Worm (Caenorhabditis elegans) whole organism, L3 larva: ENCODE data around the gene C43D7.7.

Experiments used
- R02D3.7 ChIP-seq: fragments of 150-350 bp; optimal IDR thresholded peaks from 2 replicates; lab custom pipeline; 2014; ENCODE audit warnings: missing biosample characterization, missing genetic modification characterization
- aly-2 ChIP-seq: fragments of 150-350 bp; optimal IDR thresholded peaks from 2 replicates; lab custom pipeline; 2014; ENCODE audit warnings: missing biosample characterization, missing genetic modification characterization
- ama-1 ChIP-seq: fragments of 150-350 bp; optimal IDR thresholded peaks from 2 replicates; lab custom pipeline; 2018
- ceh-28 ChIP-seq: fragments of 150-350 bp; optimal IDR thresholded peaks from 2 replicates; lab custom pipeline; 2014; ENCODE audit warnings: missing biosample characterization, missing genetic modification reagents, missing genetic modification characterization
- ceh-82 ChIP-seq: fragments of 150-350 bp; optimal IDR thresholded peaks from 2 replicates; lab custom pipeline; 2014; ENCODE audit warnings: missing biosample characterization, missing genetic modification characterization
- daf-12 ChIP-seq: fragments of 150-350 bp; optimal IDR thresholded peaks from 2 replicates; lab custom pipeline; 2014; ENCODE audit warnings: missing biosample characterization, missing genetic modification reagents, missing genetic modification characterization
- egl-27 ChIP-seq: sonication (generic microtip); optimal IDR thresholded peaks from 4 replicates; lab custom pipeline; 2017; ENCODE audit warnings: missing biosample characterization, missing genetic modification reagents, missing genetic modification characterization
- egl-5 ChIP-seq: fragments of 150-350 bp; optimal IDR thresholded peaks from 2 replicates; lab custom pipeline; 2017; ENCODE audit warnings: missing biosample characterization, missing genetic modification reagents, missing genetic modification characterization, inconsistent platforms
- elt-1 ChIP-seq: fragments of 150-350 bp; optimal IDR thresholded peaks from 2 replicates; lab custom pipeline; 2014; ENCODE audit warnings: missing biosample characterization, missing genetic modification characterization
- elt-2 ChIP-seq: sonication (generic microtip); optimal IDR thresholded peaks from 2 replicates; lab custom pipeline; 2016; ENCODE audit warnings: missing genetic modification reagents, mild to moderate bottlenecking, missing genetic modification characterization, missing compliant biosample characterization
- elt-3 ChIP-seq, 3 experiments: fragments of 150-350 bp in 1 of 3; sonication (generic microtip) in 2 of 3; optimal IDR thresholded peaks; 2 replicates in 2 of 3; 4 replicates in 1 of 3; lab custom pipeline; 2014 to 2017; ENCODE audit warnings: missing biosample characterization in 3 of 3, missing genetic modification characterization in 3 of 3
- eor-1 ChIP-seq, 2 experiments: fragments of 150-350 bp; optimal IDR thresholded peaks; 2 replicates each; lab custom pipeline; 2014 to 2018; ENCODE audit warnings: missing biosample characterization in 2 of 2, missing genetic modification characterization in 2 of 2
- fkh-10 ChIP-seq: sonication (generic microtip); optimal IDR thresholded peaks from 2 replicates; lab custom pipeline; 2017; ENCODE audit warnings: missing biosample characterization, missing genetic modification reagents, missing genetic modification characterization
- fos-1 ChIP-seq: fragments of 150-350 bp; optimal IDR thresholded peaks from 2 replicates; lab custom pipeline; 2014; ENCODE audit warnings: missing biosample characterization, missing genetic modification characterization
- lin-15B ChIP-seq: fragments of 150-350 bp; optimal IDR thresholded peaks from 2 replicates; lab custom pipeline; 2014; ENCODE audit warnings: missing biosample characterization, missing genetic modification characterization
- lin-39 ChIP-seq: fragments of 150-350 bp; optimal IDR thresholded peaks from 2 replicates; lab custom pipeline; 2018; ENCODE audit warnings: missing biosample characterization, missing genetic modification reagents, missing genetic modification characterization
- mdl-1 ChIP-seq: fragments of 150-350 bp; optimal IDR thresholded peaks from 2 replicates; lab custom pipeline; 2014; ENCODE audit warnings: missing biosample characterization, missing genetic modification characterization
- mml-1 ChIP-seq: fragments of 150-350 bp; sonication (generic microtip); optimal IDR thresholded peaks from 3 replicates; lab custom pipeline; 2014; ENCODE audit warnings: missing biosample characterization, missing genetic modification characterization
- nhr-11 ChIP-seq: fragments of 150-350 bp; optimal IDR thresholded peaks from 2 replicates; lab custom pipeline; 2014; ENCODE audit warnings: missing biosample characterization, missing genetic modification characterization
- nhr-12 ChIP-seq: fragments of 150-350 bp; optimal IDR thresholded peaks from 2 replicates; lab custom pipeline; 2014; ENCODE audit warnings: missing biosample characterization, missing genetic modification characterization
- nhr-237 ChIP-seq: fragments of 150-350 bp; optimal IDR thresholded peaks from 2 replicates; lab custom pipeline; 2014; ENCODE audit warnings: missing biosample characterization, missing genetic modification characterization
- nhr-25 ChIP-seq: sonication (generic microtip); optimal IDR thresholded peaks from 2 replicates; lab custom pipeline; 2017; ENCODE audit warnings: missing biosample characterization, missing genetic modification characterization
- nhr-76 ChIP-seq: fragments of 150-350 bp; sonication (generic microtip); optimal IDR thresholded peaks from 5 replicates; lab custom pipeline; 2014; ENCODE audit warnings: missing biosample characterization, missing genetic modification characterization
- nhr-77 ChIP-seq: fragments of 150-350 bp; optimal IDR thresholded peaks from 2 replicates; lab custom pipeline; 2014; ENCODE audit warnings: missing biosample characterization, missing genetic modification characterization
- pha-4 ChIP-seq: fragments of 150-350 bp; optimal IDR thresholded peaks from 2 replicates; lab custom pipeline; 2014; ENCODE audit warnings: missing biosample characterization, missing genetic modification reagents, missing genetic modification characterization
- pqm-1 ChIP-seq: fragments of 150-350 bp; optimal IDR thresholded peaks from 2 replicates; lab custom pipeline; 2017; ENCODE audit warnings: missing biosample characterization, missing genetic modification characterization, inconsistent platforms
- sea-2 ChIP-seq: fragments of 150-350 bp; sonication (generic microtip); optimal IDR thresholded peaks from 4 replicates; lab custom pipeline; 2014; ENCODE audit warnings: missing biosample characterization, missing genetic modification reagents, missing genetic modification characterization
- snpc-4 ChIP-seq: fragments of 150-350 bp; optimal IDR thresholded peaks from 2 replicates; lab custom pipeline; 2014; ENCODE audit warnings: missing biosample characterization, missing genetic modification characterization
- tbx-2 ChIP-seq: sonication (generic microtip); optimal IDR thresholded peaks from 2 replicates; lab custom pipeline; 2016; ENCODE audit warnings: mild to moderate bottlenecking, missing genetic modification characterization, missing compliant biosample characterization
- unc-39 ChIP-seq: sonication (generic microtip); optimal IDR thresholded peaks from 4 replicates; lab custom pipeline; 2017; ENCODE audit warnings: missing biosample characterization, missing genetic modification characterization
- zag-1 ChIP-seq: fragments of 150-350 bp; optimal IDR thresholded peaks from 2 replicates; lab custom pipeline; 2014; ENCODE audit warnings: missing biosample characterization, missing genetic modification characterization
- ztf-11 ChIP-seq: fragments of 150-350 bp; optimal IDR thresholded peaks from 2 replicates; lab custom pipeline; 2014; ENCODE audit warnings: missing biosample characterization, missing genetic modification characterization
- ztf-4 ChIP-seq: fragments of 150-350 bp; optimal IDR thresholded peaks from 2 replicates; lab custom pipeline; 2014; ENCODE audit warnings: missing biosample characterization, missing genetic modification characterization

Gene C43D7.7

DNA sequence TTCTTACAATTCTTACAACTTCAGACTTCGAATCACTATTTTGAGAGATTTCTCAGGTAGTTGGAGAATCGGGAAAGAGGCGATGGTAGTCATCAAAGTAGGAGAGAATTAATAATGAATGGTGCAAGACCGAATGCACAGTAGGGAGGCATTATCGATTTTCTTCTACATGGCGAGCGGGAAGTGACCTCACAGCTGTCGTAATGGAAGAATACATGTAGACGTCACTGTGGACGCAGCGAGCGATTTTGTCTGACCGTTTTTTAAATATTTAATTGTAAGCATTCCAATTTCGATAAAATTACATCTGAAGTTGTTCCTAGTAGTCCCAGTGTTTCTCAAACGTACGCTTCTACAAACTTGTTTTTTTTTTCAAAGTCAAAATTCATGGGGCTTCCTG is 9.7 kb downstream of the C43D7.7 start, which contains the start of gene F55C9.11:
TSS of gene F55C9.11 (minus strand) at position 101 of the 400 bp plus-strand sequence.
- TF ChIP-seq lin-15B (tag; lab: Kevin White, UChicago) (no peak), egl-27 (tag; lab: Kevin White, UChicago) (no peak), pha-4 (tag; lab: Kevin White, UChicago) (no peak), daf-12 (tag; lab: Kevin White, UChicago) (no peak), tbx-2 (tag; lab: Kevin White, UChicago) (no peak), elt-2 (tag; lab: Kevin White, UChicago) (no peak), elt-3 (tag; optimal IDR thresholded peaks at IDR 0.05; lab: Kevin White, UChicago) (no peak), ztf-4 (tag; lab: Kevin White, UChicago) (no peak), aly-2 (tag; lab: Kevin White, UChicago) (no peak)

DNA sequence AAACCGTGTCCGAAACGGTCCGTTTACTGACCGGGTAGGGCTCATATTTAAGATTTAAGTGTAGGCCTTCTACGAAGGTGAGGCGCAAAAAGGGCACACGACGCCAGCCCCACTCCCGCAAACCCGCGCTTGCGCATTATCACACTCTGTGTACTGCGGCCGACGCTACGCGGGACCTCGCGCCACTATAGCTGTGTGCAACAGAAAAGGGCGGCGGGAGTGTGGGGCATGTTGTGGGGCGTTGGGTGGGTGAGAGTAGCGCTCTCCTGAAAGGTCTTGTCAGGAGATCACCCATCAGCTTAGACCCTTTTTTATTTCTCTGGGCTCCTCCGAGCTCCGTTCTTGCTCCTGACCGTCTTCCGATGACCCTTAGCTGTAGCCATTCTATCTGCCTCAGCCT is 11.2 kb downstream of the C43D7.7 start:
- TF ChIP-seq egl-5 (tag; lab: Kevin White, UChicago) (no peak), elt-1 (tag; lab: Kevin White, UChicago) (no peak), pqm-1 (no peak), mdl-1 (tag; lab: Kevin White, UChicago) (no peak), lin-39 (tag; lab: Kevin White, UChicago) (no peak), ceh-28 (no peak), elt-3 (tag; optimal IDR thresholded peaks at IDR 0.05; lab: Kevin White, UChicago) (no peak), fkh-10 (GFP tag; lab: Kevin White, UChicago) (no peak), nhr-237 (tag; lab: Kevin White, UChicago) (no peak), nhr-25 (tag; lab: Kevin White, UChicago) (no peak), aly-2 (tag; lab: Kevin White, UChicago) (no peak)

DNA sequence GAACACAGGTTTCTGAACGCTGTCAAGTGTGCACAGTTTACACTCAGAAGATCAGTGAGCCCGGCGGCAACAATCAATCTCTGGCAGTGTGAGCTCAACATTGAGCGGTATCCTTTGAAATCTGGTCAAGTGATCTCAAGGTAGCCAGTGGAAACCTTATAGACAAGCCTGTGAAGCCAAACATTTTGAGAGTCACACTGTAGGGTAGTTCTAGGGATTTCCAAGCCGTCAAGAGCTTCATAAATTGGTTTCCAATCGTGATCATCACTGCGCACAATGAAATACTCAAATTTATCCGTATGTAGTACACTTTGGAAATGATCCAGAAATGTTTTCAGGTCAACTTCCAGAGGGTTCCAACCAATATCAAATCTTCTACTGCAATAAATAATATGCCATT is 12.4 kb downstream of the C43D7.7 start, which contains the start of gene F55C9.15:
TSS of gene F55C9.15 (minus strand) at position 101 of the 400 bp plus-strand sequence.
- TF ChIP-seq zag-1 (tag; lab: Kevin White, UChicago) (no peak), R02D3.7 (tag; lab: Kevin White, UChicago) (no peak)
- TF ChIP-seq, all 47 proteins: peak for 0

DNA sequence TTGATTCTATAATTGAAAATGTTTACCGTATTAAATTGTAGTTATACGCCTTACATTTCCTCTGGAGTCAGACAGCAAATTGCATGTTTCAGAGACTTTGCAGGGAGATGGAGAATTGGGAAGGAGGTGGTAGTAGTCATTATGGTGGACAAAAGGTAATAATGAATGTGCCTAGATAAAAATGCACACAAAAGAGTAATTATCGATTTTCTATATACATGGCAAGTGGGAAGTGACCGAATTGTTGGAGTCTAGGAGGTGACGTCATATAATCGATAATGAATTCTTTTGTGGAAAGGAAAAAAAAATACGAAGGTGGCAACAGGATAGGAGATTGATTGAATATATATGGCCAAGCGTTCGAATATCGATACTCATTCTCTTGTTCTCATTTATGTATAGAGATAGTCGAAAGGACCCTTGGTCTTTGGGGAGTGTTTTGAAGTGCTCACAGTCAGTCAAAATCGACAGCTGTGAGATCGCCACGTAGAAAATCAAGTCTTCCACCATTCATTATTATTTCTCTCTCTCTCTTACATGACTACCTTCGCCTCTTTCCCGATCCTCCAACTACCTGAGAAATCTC is 15.6 kb downstream of the C43D7.7 start, which contains the start of the genes fbxb-63 and fbxb-61:
TSS of gene fbxb-63 (minus strand) at position 142 of the 586 bp plus-strand sequence.
TSS of gene fbxb-61 (plus strand) at position 536 of the 586 bp plus-strand sequence.
- TF ChIP-seq ztf-4 (tag; lab: Kevin White, UChicago) (no peak), egl-5 (tag; lab: Kevin White, UChicago) (no peak), sea-2 (no peak), elt-1 (tag; lab: Kevin White, UChicago) (no peak), snpc-4 (tag; lab: Kevin White, UChicago) (no peak), mdl-1 (tag; lab: Kevin White, UChicago) (no peak)
- TF ChIP-seq, all 47 proteins: peak for 0

DNA sequence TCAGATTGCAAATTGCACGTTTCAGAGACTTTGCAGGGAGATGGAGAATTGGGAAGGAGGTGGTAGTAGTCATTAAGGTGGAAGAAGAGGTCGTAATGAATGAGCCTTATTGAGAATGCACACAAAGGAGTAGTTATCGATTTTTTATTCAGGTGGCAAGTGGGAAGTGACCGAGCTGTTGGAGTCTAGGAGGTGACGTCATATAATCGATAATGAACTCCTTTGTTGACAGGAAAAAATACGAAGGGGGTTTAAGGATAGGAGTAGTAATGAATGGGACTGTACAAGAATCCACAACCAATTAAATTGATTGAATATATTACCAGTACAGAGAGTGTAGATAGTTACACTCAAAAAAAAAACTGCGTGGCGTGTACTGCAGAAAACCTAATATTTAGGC is 17.4 kb downstream of the C43D7.7 start, which contains the start of gene fbxb-62:
TSS of gene fbxb-62 (minus strand) at position 101 of the 400 bp plus-strand sequence.
- TF ChIP-seq nhr-12, result no peak
- no peak for TF ChIP-seq nhr-11
- TF ChIP-seq eor-1 (tag; optimal IDR thresholded peaks at IDR 0.05; lab: Kevin White, UChicago), result no peak
- TF ChIP-seq ama-1 (lab: Kevin White, UChicago), result no peak
- TF ChIP-seq ceh-28, result no peak
- no peak for TF ChIP-seq ceh-82
- no peak for TF ChIP-seq nhr-77 (tag; lab: Kevin White, UChicago)
- no peak for TF ChIP-seq mml-1 (tag; lab: Kevin White, UChicago)
- TF ChIP-seq unc-39 (tag; lab: Kevin White, UChicago), result no peak
- no peak for TF ChIP-seq nhr-25 (tag; lab: Kevin White, UChicago)
- TF ChIP-seq elt-2 (tag; lab: Kevin White, UChicago), result no peak
- TF ChIP-seq lin-15B (tag; lab: Kevin White, UChicago), result no peak
- TF ChIP-seq ztf-11 (tag; lab: Kevin White, UChicago), result no peak

DNA sequence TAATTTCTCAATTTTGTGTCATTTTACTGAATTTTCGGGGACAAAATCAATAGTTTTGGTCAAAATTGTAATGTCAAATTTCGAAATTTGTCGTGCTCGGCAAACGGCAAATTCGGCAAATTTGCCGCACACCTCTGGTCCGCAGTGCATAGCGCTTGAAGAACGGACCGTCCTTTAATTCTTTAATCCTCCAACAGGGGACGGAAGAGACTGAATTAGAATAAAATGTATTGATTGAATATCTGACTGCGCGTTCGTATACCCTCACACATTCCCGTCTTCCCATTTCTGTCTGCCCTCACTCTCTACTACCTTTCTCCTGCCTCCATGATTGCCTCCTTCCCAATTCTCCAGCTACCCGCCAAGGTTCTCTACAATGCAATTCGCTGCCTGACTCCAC is 20.0 kb downstream of the C43D7.7 start, which contains the start of gene F55C9.14:
TSS of gene F55C9.14 (plus strand) at position 301 of the 400 bp plus-strand sequence.
- no peak for TF ChIP-seq lin-39 (tag; lab: Kevin White, UChicago)
- TF ChIP-seq fos-1 (tag; lab: Kevin White, UChicago), result no peak
- TF ChIP-seq nhr-237 (tag; lab: Kevin White, UChicago), result no peak
- no peak for TF ChIP-seq nhr-76 (tag; lab: Kevin White, UChicago)
- no peak for TF ChIP-seq snpc-4 (tag; lab: Kevin White, UChicago)
- no peak for TF ChIP-seq ztf-4 (tag; lab: Kevin White, UChicago)
- TF ChIP-seq, all 47 proteins: peak for 0
